Fruit fly (Drosophila melanogaster) S2 (cell line): ENCODE data around the gene CCT1.
A peak's percentile ranks its signal among the peaks of the same experiment; 100 is the strongest.

Experiments used
- CG8478 ChIP-seq: fragments of >200 bp; optimal IDR thresholded peaks from 2 replicates; lab custom pipeline; 2018
- CTCF ChIP-seq, 2 experiments: fragments of >200 bp; optimal IDR thresholded peaks; 2 replicates each; lab custom pipeline; 2018

Gene CCT1

dm6 chr3R:22491088-22491879 lies at the start of gene CCT1, which contains the start of gene tHMG1:
Gene CCT1 (minus strand): TSS chr3R:22491439.
Gene tHMG1 (plus strand): TSS chr3R:22491829.
- TF ChIP-seq CTCF (optimal IDR thresholded peaks at IDR 0.05; lab: Kevin White, UChicago) (no peak), CG8478 (lab: Kevin White, UChicago) (no peak)

- TF ChIP-seq CG8478 (lab: Kevin White, UChicago) (no peak), CTCF (optimal IDR thresholded peaks at IDR 0.05; lab: Kevin White, UChicago) (no peak)
Observed at dm6 chr3R:22540686-22541085, 49.4 kb upstream of the CCT1 start.

- TF ChIP-seq CG8478 (lab: Kevin White, UChicago) (no peak), CTCF (optimal IDR thresholded peaks at IDR 0.05; lab: Kevin White, UChicago) (no peak)
Observed at dm6 chr3R:22539762-22540161, 48.5 kb upstream of the CCT1 start, which contains the start of gene CG5326. Gene CG5326 (minus strand): TSS chr3R:22539919.

dm6 chr3R:22538877-22539276 lies 47.6 kb upstream of the CCT1 start:
- TF ChIP-seq CG8478 (lab: Kevin White, UChicago) (no peak), CTCF (optimal IDR thresholded peaks at IDR 0.05; lab: Kevin White, UChicago) (no peak)

- TF ChIP-seq CG8478 (lab: Kevin White, UChicago) = no peak
- no peak for TF ChIP-seq CTCF (optimal IDR thresholded peaks at IDR 0.05; lab: Kevin White, UChicago)
Observed at dm6 chr3R:22536504-22537423, 45.5 kb upstream of the CCT1 start.

dm6 chr3R:22535945-22536344 lies 44.7 kb upstream of the CCT1 start:
- TF ChIP-seq CTCF (optimal IDR thresholded peaks at IDR 0.05; lab: Kevin White, UChicago) = no peak
- no peak for TF ChIP-seq CG8478 (lab: Kevin White, UChicago)

dm6 chr3R:22533973-22534931 lies 43.0 kb upstream of the CCT1 start:
- TF ChIP-seq CG8478 (lab: Kevin White, UChicago) = no peak
- TF ChIP-seq CTCF (optimal IDR thresholded peaks at IDR 0.05; lab: Kevin White, UChicago) = no peak

dm6 chr3R:22531801-22532200 lies 40.6 kb upstream of the CCT1 start, which contains the start of gene CG33093:
Gene CG33093 (minus strand): TSS chr3R:22531922.
- no peak for TF ChIP-seq CG8478 (lab: Kevin White, UChicago)
- TF ChIP-seq CTCF (optimal IDR thresholded peaks at IDR 0.05; lab: Kevin White, UChicago) = no peak

- no peak for TF ChIP-seq CTCF (optimal IDR thresholded peaks at IDR 0.05; lab: Kevin White, UChicago)
- TF ChIP-seq CG8478 (lab: Kevin White, UChicago) = no peak
Observed at dm6 chr3R:22530305-22530704, 39.1 kb upstream of the CCT1 start, which contains the start of gene CG33099. Gene CG33099 (minus strand): TSS chr3R:22530572.

- TF ChIP-seq CG8478 (lab: Kevin White, UChicago) (no peak), CTCF (optimal IDR thresholded peaks at IDR 0.05; lab: Kevin White, UChicago) (peak; percentile 8 to 46)
Observed at dm6 chr3R:22528264-22529158, 37.3 kb upstream of the CCT1 start, which contains the start of gene CG5346. Gene CG5346 (minus strand): TSS chr3R:22528663.

- no peak for TF ChIP-seq CTCF (optimal IDR thresholded peaks at IDR 0.05; lab: Kevin White, UChicago)
- no peak for TF ChIP-seq CG8478 (lab: Kevin White, UChicago)
Observed at dm6 chr3R:22527636-22528148, 36.5 kb upstream of the CCT1 start.

dm6 chr3R:22527192-22527591 lies 36.0 kb upstream of the CCT1 start:
- no peak for TF ChIP-seq CTCF (optimal IDR thresholded peaks at IDR 0.05; lab: Kevin White, UChicago)
- TF ChIP-seq CG8478 (lab: Kevin White, UChicago) = no peak
